Worm (Caenorhabditis elegans): ENCODE measurements around the gene C44B7.5.

The C44B7.5 gene

DNA sequence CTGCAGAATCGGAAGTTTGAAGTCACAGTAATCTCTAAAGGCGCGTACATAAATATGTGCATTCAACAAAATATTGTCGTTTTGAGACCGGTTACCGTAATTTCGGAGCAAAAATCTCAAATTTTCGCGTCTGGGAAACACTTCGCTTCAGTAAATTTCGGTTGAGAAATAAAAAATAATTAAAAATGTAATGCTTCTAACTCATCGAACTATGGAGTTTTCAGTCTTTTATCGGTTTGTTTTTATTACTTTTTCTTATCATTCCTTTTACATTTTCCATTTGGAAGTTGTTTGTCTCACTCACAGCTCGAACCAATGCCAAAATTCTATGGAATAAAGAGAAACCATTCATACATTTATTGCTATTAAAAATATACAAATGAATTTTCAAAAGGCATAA is 15.8 kb upstream of the C44B7.5 start (continued):
- no peak for TF ChIP-seq daf-19 (GFP tag; conservative IDR thresholded peaks at IDR 0.05)
- peak; percentile 88 for TF ChIP-seq dve-1 (tag; optimal IDR thresholded peaks at IDR 0.05; ENCODE audit: insufficient read depth)
- TF ChIP-seq nhr-111 (GFP tag; optimal IDR thresholded peaks at IDR 0.05): peak; percentile 34
- no peak for TF ChIP-seq nhr-237 (tag; optimal IDR thresholded peaks at IDR 0.05)
- no peak for TF ChIP-seq set-16 (GFP tag; IDR thresholded peaks at IDR 0.05)
- peak; percentile 42 for TF ChIP-seq mes-2 (tag; optimal IDR thresholded peaks at IDR 0.05; ENCODE audit: poor library complexity, severe bottlenecking)
- TF ChIP-seq ceh-44 (GFP tag; IDR thresholded peaks at IDR 0.05): no peak
- no peak for TF ChIP-seq zag-1 (tag; optimal IDR thresholded peaks at IDR 0.05)
- no peak for TF ChIP-seq egl-27 (tag; optimal IDR thresholded peaks at IDR 0.05)
- TF ChIP-seq lin-29 (GFP tag; IDR thresholded peaks at IDR 0.05): 0 out of 2 replicates have a peak, but pooled peaks have one; percentile 35
- peak; percentile 64 for TF ChIP-seq nhr-42 (GFP tag; IDR thresholded peaks at IDR 0.05)
- TF ChIP-seq Y75B8A.6 (GFP tag; IDR thresholded peaks at IDR 0.05): no peak
- peak; percentile 33; the same call in 1 of the 2 replicates for TF ChIP-seq dmd-6 (GFP tag; IDR thresholded peaks at IDR 0.05)
- TF ChIP-seq D1046.2 (GFP tag; IDR thresholded peaks at IDR 0.05): no peak
- no peak for TF ChIP-seq nhr-25 (tag; optimal IDR thresholded peaks at IDR 0.05; ENCODE audit: borderline replicate concordance, insufficient read depth)
- TF ChIP-seq spr-1 (tag; optimal IDR thresholded peaks at IDR 0.05): peak; percentile 7
- peak; percentile 33 for TF ChIP-seq aha-1 (tag)
- no peak for TF ChIP-seq madf-9 (GFP tag; conservative IDR thresholded peaks at IDR 0.05)
- no peak for TF ChIP-seq unc-39 (tag; optimal IDR thresholded peaks at IDR 0.05)
- TF ChIP-seq Y105C5A.15 (GFP tag; IDR thresholded peaks at IDR 0.05): no peak
- TF ChIP-seq sdz-12 (GFP tag; optimal IDR thresholded peaks at IDR 0.05): no peak
- no peak for TF ChIP-seq skn-1 (tag; optimal IDR thresholded peaks at IDR 0.05)
- no peak for TF ChIP-seq ceh-32 (tag; optimal IDR thresholded peaks at IDR 0.05; ENCODE audit: poor library complexity)
- no peak for TF ChIP-seq mxl-3 (GFP tag; optimal IDR thresholded peaks at IDR 0.05)
- no peak for TF ChIP-seq F37D6.2 (tag; optimal IDR thresholded peaks at IDR 0.05)
- TF ChIP-seq unc-130 (GFP tag; optimal IDR thresholded peaks at IDR 0.05): no peak
- peak; percentile 79 for TF ChIP-seq T26A8.4 (GFP tag; IDR thresholded peaks at IDR 0.05)
- no peak for TF ChIP-seq arid-1 (GFP tag; conservative IDR thresholded peaks at IDR 0.05)
- no peak for TF ChIP-seq lim-7 (GFP tag; IDR thresholded peaks at IDR 0.05)
- no peak for TF ChIP-seq daf-8 (GFP tag; IDR thresholded peaks at IDR 0.05)
- no peak for TF ChIP-seq unc-62 (GFP tag; optimal IDR thresholded peaks at IDR 0.05 in 1 of 2)
- no peak for TF ChIP-seq unc-62 (tag; optimal IDR thresholded peaks at IDR 0.05)
- TF ChIP-seq gei-8 (GFP tag; optimal IDR thresholded peaks at IDR 0.05): no peak
- no peak for TF ChIP-seq F44E2.7 (GFP tag; IDR thresholded peaks at IDR 0.05)
- TF ChIP-seq egl-43 (GFP tag; IDR thresholded peaks at IDR 0.05): no peak
- TF ChIP-seq ama-1 (optimal IDR thresholded peaks at IDR 0.05): peak; percentile 12
- peak; percentile 34 for TF ChIP-seq duxl-1 (tag; optimal IDR thresholded peaks at IDR 0.05; ENCODE audit: poor library complexity)
- TF ChIP-seq lin-15B (tag; optimal IDR thresholded peaks at IDR 0.05): no peak
- no peak for TF ChIP-seq ZK546.5 (tag; optimal IDR thresholded peaks at IDR 0.05)
- peak; percentile 80 for TF ChIP-seq nhr-77 (tag; optimal IDR thresholded peaks at IDR 0.05)
- no peak for TF ChIP-seq fos-1 (tag; optimal IDR thresholded peaks at IDR 0.05)
- no peak for TF ChIP-seq snpc-1.2 (GFP tag; IDR thresholded peaks at IDR 0.05)
- no peak for TF ChIP-seq cey-2 (tag; optimal IDR thresholded peaks at IDR 0.05; ENCODE audit: borderline replicate concordance, insufficient read depth)
- TF ChIP-seq php-3 (GFP tag; IDR thresholded peaks at IDR 0.05): peak; percentile 85
- no peak for TF ChIP-seq tra-1 (GFP tag; IDR thresholded peaks at IDR 0.05)
- no peak for TF ChIP-seq ceh-82 (tag; optimal IDR thresholded peaks at IDR 0.05)
- peak; percentile 35 for TF ChIP-seq nhr-48 (tag; optimal IDR thresholded peaks at IDR 0.05)
- TF ChIP-seq ces-1 (GFP tag; optimal IDR thresholded peaks at IDR 0.05): no peak
- 0 out of 2 replicates have a peak, but pooled peaks have one; percentile 45 for TF ChIP-seq Y48G9A.11 (GFP tag; IDR thresholded peaks at IDR 0.05)
- TF ChIP-seq ztf-7 (tag; optimal IDR thresholded peaks at IDR 0.05): no peak
- no peak for TF ChIP-seq nhr-6 (tag; optimal IDR thresholded peaks at IDR 0.05)
- TF ChIP-seq jun-1 (tag; optimal IDR thresholded peaks at IDR 0.05): no peak
